Worm (Caenorhabditis elegans): Measurements from ENCODE around the gene nhr-178.
A peak's percentile ranks its signal among the peaks of the same experiment; 100 is the strongest.

nhr-178 gene

DNA sequence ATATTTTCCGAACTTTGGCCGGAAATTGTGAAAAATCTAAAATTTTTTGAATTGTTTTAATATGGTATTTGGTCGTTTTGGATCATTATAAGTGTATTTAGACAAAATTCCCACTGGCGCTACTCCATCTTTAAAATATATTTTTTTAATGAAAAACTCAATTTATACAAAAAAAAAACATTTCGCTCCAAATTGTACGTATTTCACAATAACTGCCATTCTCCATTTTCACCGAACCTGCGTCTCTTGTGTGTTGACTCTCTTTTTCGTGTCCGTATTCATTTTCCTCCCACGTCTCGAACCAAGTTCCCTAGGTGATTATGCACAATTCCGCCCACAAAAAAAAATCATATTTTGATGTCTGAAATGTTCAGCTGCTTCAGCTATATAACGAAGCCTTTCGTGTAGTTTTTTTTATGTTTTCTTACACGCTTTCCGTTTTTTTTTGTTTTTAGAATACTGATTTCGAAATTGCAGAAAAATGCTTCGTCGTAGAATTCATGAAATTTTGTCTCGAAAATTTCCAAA, 7.1 kb downstream of the nhr-178 start, which contains the start of gene F16B4.2:
Gene F16B4.2, plus strand, starts transcription at position 478 of the 528 bp plus-strand sequence.
- TF ChIP-seq hmg-11 (tag; optimal IDR thresholded peaks at IDR 0.05), result peak; percentile 13
- TF ChIP-seq ceh-82 (tag; optimal IDR thresholded peaks at IDR 0.05), result no peak

ce11 chrV:1594554-1595092, 13.1 kb downstream of the nhr-178 start:
- TF ChIP-seq pha-4 (tag; optimal IDR thresholded peaks at IDR 0.05), result no peak
- TF ChIP-seq ceh-9 (tag; optimal IDR thresholded peaks at IDR 0.05), result no peak
- no peak for TF ChIP-seq egl-5 (tag; optimal IDR thresholded peaks at IDR 0.05)
- TF ChIP-seq nhr-23 (tag; optimal IDR thresholded peaks at IDR 0.05), result peak; percentile 65
- no peak for TF ChIP-seq mml-1 (tag; optimal IDR thresholded peaks at IDR 0.05)
- no peak for TF ChIP-seq nhr-77 (tag; optimal IDR thresholded peaks at IDR 0.05)
- peak; percentile 54 for TF ChIP-seq nhr-43 (tag; optimal IDR thresholded peaks at IDR 0.05; ENCODE audit: poor library complexity, severe bottlenecking)
- TF ChIP-seq tbx-2 (tag; optimal IDR thresholded peaks at IDR 0.05), result no peak
- no peak for TF ChIP-seq unc-39 (tag; optimal IDR thresholded peaks at IDR 0.05)
- TF ChIP-seq skn-1 (tag; optimal IDR thresholded peaks at IDR 0.05), result no peak
- TF ChIP-seq mdl-1 (tag; optimal IDR thresholded peaks at IDR 0.05), result no peak
- no peak for TF ChIP-seq nfya-1 (tag; optimal IDR thresholded peaks at IDR 0.05; ENCODE audit: insufficient read depth)
- TF ChIP-seq nhr-237 (tag; optimal IDR thresholded peaks at IDR 0.05), result no peak
- no peak for TF ChIP-seq fkh-10 (GFP tag; optimal IDR thresholded peaks at IDR 0.05)

ce11 chrV:1593799-1594420, 13.8 kb downstream of the nhr-178 start, which contains the start of gene F16B4.4:
Gene F16B4.4 (plus strand): TSS chrV:1594019.
- TF ChIP-seq lsy-12 (tag; optimal IDR thresholded peaks at IDR 0.05) (peak; percentile 5), nhr-25 (tag; optimal IDR thresholded peaks at IDR 0.05) (peak; percentile 46), nhr-11 (tag; optimal IDR thresholded peaks at IDR 0.05) (no peak), nhr-43 (tag; optimal IDR thresholded peaks at IDR 0.05; ENCODE audit: poor library complexity, severe bottlenecking) (peak; percentile 66), pha-4 (tag; optimal IDR thresholded peaks at IDR 0.05) (no peak), ceh-28 (tag; optimal IDR thresholded peaks at IDR 0.05) (peak; percentile 39), tbx-2 (tag; optimal IDR thresholded peaks at IDR 0.05) (no peak), nhr-23 (tag; optimal IDR thresholded peaks at IDR 0.05) (peak; percentile 19), ama-1 (optimal IDR thresholded peaks at IDR 0.05) (peak; percentile 63)

DNA sequence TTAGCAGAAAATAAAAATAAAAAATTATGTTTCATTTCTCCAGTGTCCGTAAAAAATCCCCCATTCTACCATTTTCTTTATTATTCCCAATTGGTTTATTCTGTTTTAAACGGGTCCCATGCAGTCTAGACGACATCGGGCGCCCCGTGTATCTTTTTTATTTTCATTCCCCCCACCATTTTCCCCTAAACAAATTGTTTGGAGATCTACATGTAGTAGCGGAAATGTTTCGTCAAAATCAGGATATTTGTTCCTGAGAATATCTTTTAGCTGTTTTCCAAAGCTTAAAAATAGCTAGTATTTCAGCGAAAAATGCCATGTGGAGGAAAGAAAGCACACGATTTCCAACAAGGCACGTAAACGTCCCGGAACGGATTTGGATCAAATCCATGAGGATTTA, 19.6 kb downstream of the nhr-178 start, which contains the start of gene F16B4.5:
Gene F16B4.5, plus strand, starts transcription at position 301 of the 400 bp plus-strand sequence.
- no peak for TF ChIP-seq hmg-11 (tag; optimal IDR thresholded peaks at IDR 0.05)
- TF ChIP-seq ZK546.5 (tag; optimal IDR thresholded peaks at IDR 0.05), result no peak
- no peak for TF ChIP-seq mml-1 (tag; optimal IDR thresholded peaks at IDR 0.05)
- TF ChIP-seq sea-2 (GFP tag; optimal IDR thresholded peaks at IDR 0.05), result no peak
- TF ChIP-seq nhr-23 (tag; optimal IDR thresholded peaks at IDR 0.05), result no peak
- no peak for TF ChIP-seq ztf-4 (tag; optimal IDR thresholded peaks at IDR 0.05)
- no peak for TF ChIP-seq fkh-2 (tag; optimal IDR thresholded peaks at IDR 0.05)
- TF ChIP-seq ztf-11 (tag; optimal IDR thresholded peaks at IDR 0.05), result no peak
- TF ChIP-seq R02D3.7 (tag; optimal IDR thresholded peaks at IDR 0.05), result no peak
- TF ChIP-seq jun-1 (tag; optimal IDR thresholded peaks at IDR 0.05), result no peak
- no peak for TF ChIP-seq pqm-1 (tag; optimal IDR thresholded peaks at IDR 0.05)
- no peak for TF ChIP-seq unc-39 (tag; optimal IDR thresholded peaks at IDR 0.05)
- TF ChIP-seq nhr-11 (tag; optimal IDR thresholded peaks at IDR 0.05), result no peak
- no peak for TF ChIP-seq nhr-237 (tag; optimal IDR thresholded peaks at IDR 0.05)
- no peak for TF ChIP-seq eor-1 (tag; optimal IDR thresholded peaks at IDR 0.05)
- TF ChIP-seq unc-62 (GFP tag; optimal IDR thresholded peaks at IDR 0.05), result no peak
- TF ChIP-seq elt-3 (tag; optimal IDR thresholded peaks at IDR 0.05), result no peak

DNA sequence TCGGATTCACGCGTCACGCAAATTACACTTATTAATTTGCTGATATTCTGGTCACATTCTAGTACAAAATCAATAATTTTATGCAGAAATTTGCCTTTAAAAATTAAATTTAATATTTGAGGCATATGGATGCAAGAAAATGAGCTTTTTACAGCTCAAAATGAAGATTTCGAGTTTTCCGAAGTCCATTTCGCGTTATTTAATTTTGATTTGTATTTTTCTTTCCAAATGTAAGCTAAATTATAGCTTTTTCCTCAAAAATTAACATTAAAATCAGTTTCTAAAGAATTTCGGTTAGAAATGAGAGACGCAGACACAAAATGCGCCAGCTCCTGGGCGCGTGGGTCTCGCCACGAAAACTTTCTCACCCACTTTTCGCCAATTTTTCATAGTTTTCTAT, 20.8 kb downstream of the nhr-178 start, which contains the start of gene F16B4.6:
Gene F16B4.6, plus strand, starts transcription at position 301 of the 400 bp plus-strand sequence.
- TF ChIP-seq elt-1 (tag; optimal IDR thresholded peaks at IDR 0.05) (no peak), nhr-12 (tag; optimal IDR thresholded peaks at IDR 0.05) (no peak), ZK546.5 (tag; optimal IDR thresholded peaks at IDR 0.05) (no peak), nhr-67 (tag; optimal IDR thresholded peaks at IDR 0.05) (no peak), nhr-237 (tag; optimal IDR thresholded peaks at IDR 0.05) (no peak), tbx-2 (tag; optimal IDR thresholded peaks at IDR 0.05) (no peak), eor-1 (tag; optimal IDR thresholded peaks at IDR 0.05) (no peak)

Measured in whole organism, L3 larva.